Worm (Caenorhabditis elegans): ENCODE data around the gene srh-166.
"Not testable (repeated sequence)": the region's sequence is repeated elsewhere in the genome, so short reads cannot be mapped to it uniquely, and the experiment has no call there.

Gene srh-166

ce11 chrV:20518927-20519326 lies 6.7 kb downstream of the srh-166 start, which contains the start of gene Y38H6C.25:
TSS of gene Y38H6C.25 (plus strand) at chrV:20519227.
- no peak for TF ChIP-seq ces-1 (GFP tag; optimal IDR thresholded peaks at IDR 0.05)
- TF ChIP-seq lin-32 (GFP tag; optimal IDR thresholded peaks at IDR 0.05): no peak
- TF ChIP-seq nhr-76 (tag; optimal IDR thresholded peaks at IDR 0.05): no peak
- TF ChIP-seq ceh-39 (tag; optimal IDR thresholded peaks at IDR 0.05): no peak
- TF ChIP-seq blmp-1 (tag; optimal IDR thresholded peaks at IDR 0.05): no peak
- TF ChIP-seq unc-39 (tag; optimal IDR thresholded peaks at IDR 0.05): no peak
- no peak for TF ChIP-seq flh-1 (GFP tag; optimal IDR thresholded peaks at IDR 0.05)
- TF ChIP-seq unc-120 (tag; optimal IDR thresholded peaks at IDR 0.05; ENCODE audit: poor library complexity, severe bottlenecking): no peak
- no peak for TF ChIP-seq pha-4 (tag; optimal IDR thresholded peaks at IDR 0.05)
- no peak for TF ChIP-seq drap-1 (GFP tag; optimal IDR thresholded peaks at IDR 0.05)

- TF ChIP-seq unc-39 (tag; optimal IDR thresholded peaks at IDR 0.05) (no peak), hlh-1 (tag; optimal IDR thresholded peaks at IDR 0.05) (no peak), mep-1 (tag; optimal IDR thresholded peaks at IDR 0.05) (no peak), nhr-237 (tag; optimal IDR thresholded peaks at IDR 0.05) (no peak), elt-3 (tag; optimal IDR thresholded peaks at IDR 0.05) (no peak), nhr-12 (tag; optimal IDR thresholded peaks at IDR 0.05) (no peak), cnd-1 (tag; optimal IDR thresholded peaks at IDR 0.05) (no peak), unc-120 (tag; optimal IDR thresholded peaks at IDR 0.05; ENCODE audit: poor library complexity, severe bottlenecking) (no peak), pha-4 (tag; optimal IDR thresholded peaks at IDR 0.05) (no peak), ces-1 (GFP tag; optimal IDR thresholded peaks at IDR 0.05) (no peak), blmp-1 (tag; optimal IDR thresholded peaks at IDR 0.05) (no peak), zip-8 (tag; optimal IDR thresholded peaks at IDR 0.05) (no peak), lin-32 (GFP tag; optimal IDR thresholded peaks at IDR 0.05) (no peak), nhr-2 (tag; optimal IDR thresholded peaks at IDR 0.05) (no peak), M03D4.4 (tag; optimal IDR thresholded peaks at IDR 0.05) (no peak), ceh-43 (GFP tag; optimal IDR thresholded peaks at IDR 0.05) (no peak)
Observed at ce11 chrV:20517005-20517404, 8.7 kb downstream of the srh-166 start.

- TF ChIP-seq ceh-83 (GFP tag; optimal IDR thresholded peaks at IDR 0.05) (no peak), elt-3 (tag; optimal IDR thresholded peaks at IDR 0.05) (no peak), tbx-8 (GFP tag; optimal IDR thresholded peaks at IDR 0.05) (no peak), unc-62 (GFP tag; optimal IDR thresholded peaks at IDR 0.05) (no peak), unc-120 (tag; optimal IDR thresholded peaks at IDR 0.05; ENCODE audit: poor library complexity, severe bottlenecking) (no peak), ham-2 (GFP tag; optimal IDR thresholded peaks at IDR 0.05) (no peak), flh-1 (GFP tag; optimal IDR thresholded peaks at IDR 0.05) (no peak), zip-8 (tag; optimal IDR thresholded peaks at IDR 0.05) (no peak), nhr-12 (tag; optimal IDR thresholded peaks at IDR 0.05) (no peak), blmp-1 (tag; optimal IDR thresholded peaks at IDR 0.05) (no peak), lsy-2 (tag; optimal IDR thresholded peaks at IDR 0.05) (no peak), bed-3 (GFP tag; optimal IDR thresholded peaks at IDR 0.05) (no peak), nhr-237 (tag; optimal IDR thresholded peaks at IDR 0.05) (no peak), nhr-28 (tag; optimal IDR thresholded peaks at IDR 0.05) (no peak), lin-32 (GFP tag; optimal IDR thresholded peaks at IDR 0.05) (no peak), sem-2 (GFP tag; optimal IDR thresholded peaks at IDR 0.05) (no peak), unc-39 (tag; optimal IDR thresholded peaks at IDR 0.05) (no peak), ceh-39 (tag; optimal IDR thresholded peaks at IDR 0.05) (no peak), nhr-76 (tag; optimal IDR thresholded peaks at IDR 0.05) (no peak), hlh-1 (tag; optimal IDR thresholded peaks at IDR 0.05) (no peak)
Observed at ce11 chrV:20514483-20514882, 11.2 kb downstream of the srh-166 start.

ce11 chrV:20513661-20514060 lies 12.0 kb downstream of the srh-166 start, which contains the start of gene Y38H6C.8:
TSS of gene Y38H6C.8 (plus strand) at chrV:20513961.
- TF ChIP-seq ztf-11 (tag; optimal IDR thresholded peaks at IDR 0.05); flh-1 (GFP tag; optimal IDR thresholded peaks at IDR 0.05); sem-2 (GFP tag; optimal IDR thresholded peaks at IDR 0.05): not testable (repeated sequence)

- no peak for TF ChIP-seq M03D4.4 (tag; optimal IDR thresholded peaks at IDR 0.05)
- no peak for TF ChIP-seq hlh-1 (tag; optimal IDR thresholded peaks at IDR 0.05)
Observed at ce11 chrV:20509427-20509826, 16.2 kb downstream of the srh-166 start.

- TF ChIP-seq ham-2 (GFP tag; optimal IDR thresholded peaks at IDR 0.05) (no peak), M03D4.4 (tag; optimal IDR thresholded peaks at IDR 0.05) (no peak), bed-3 (GFP tag; optimal IDR thresholded peaks at IDR 0.05) (no peak), tbx-8 (GFP tag; optimal IDR thresholded peaks at IDR 0.05) (no peak), flh-1 (GFP tag; optimal IDR thresholded peaks at IDR 0.05) (no peak), mls-2 (tag; optimal IDR thresholded peaks at IDR 0.05) (no peak), unc-39 (tag; optimal IDR thresholded peaks at IDR 0.05) (no peak), ztf-11 (tag; optimal IDR thresholded peaks at IDR 0.05) (no peak), nhr-237 (tag; optimal IDR thresholded peaks at IDR 0.05) (no peak), mab-5 (tag; optimal IDR thresholded peaks at IDR 0.05) (no peak), mep-1 (tag; optimal IDR thresholded peaks at IDR 0.05) (no peak), snpc-4 (tag; optimal IDR thresholded peaks at IDR 0.05) (no peak), nhr-28 (tag; optimal IDR thresholded peaks at IDR 0.05) (no peak), sem-2 (GFP tag; optimal IDR thresholded peaks at IDR 0.05) (no peak), ceh-39 (tag; optimal IDR thresholded peaks at IDR 0.05) (no peak), unc-62 (GFP tag; optimal IDR thresholded peaks at IDR 0.05) (no peak), blmp-1 (tag; optimal IDR thresholded peaks at IDR 0.05) (no peak), nhr-76 (tag; optimal IDR thresholded peaks at IDR 0.05) (no peak), drap-1 (GFP tag; optimal IDR thresholded peaks at IDR 0.05) (no peak)
Observed at ce11 chrV:20506542-20506941, 19.1 kb downstream of the srh-166 start.

Measured in whole organism, mixed stage, embryonic.